Fruit fly (Drosophila melanogaster) Kc167 (cell line): ENCODE data around the gene SLIRP1.

ENCODE experiments used
- Sin3A ChIP-seq: fragments of >200 bp; optimal IDR thresholded peaks from 2 replicates; lab custom pipeline; 2018; ENCODE audit warnings: missing external identifiers
- psq ChIP-seq: fragments of >200 bp; optimal IDR thresholded peaks from 2 replicates; lab custom pipeline; 2017; ENCODE audit warnings: missing external identifiers
- ttk ChIP-seq: sonication (Bioruptor generic); optimal IDR thresholded peaks from 2 replicates; lab custom pipeline; 2017; ENCODE audit warnings: missing external identifiers

DNA sequence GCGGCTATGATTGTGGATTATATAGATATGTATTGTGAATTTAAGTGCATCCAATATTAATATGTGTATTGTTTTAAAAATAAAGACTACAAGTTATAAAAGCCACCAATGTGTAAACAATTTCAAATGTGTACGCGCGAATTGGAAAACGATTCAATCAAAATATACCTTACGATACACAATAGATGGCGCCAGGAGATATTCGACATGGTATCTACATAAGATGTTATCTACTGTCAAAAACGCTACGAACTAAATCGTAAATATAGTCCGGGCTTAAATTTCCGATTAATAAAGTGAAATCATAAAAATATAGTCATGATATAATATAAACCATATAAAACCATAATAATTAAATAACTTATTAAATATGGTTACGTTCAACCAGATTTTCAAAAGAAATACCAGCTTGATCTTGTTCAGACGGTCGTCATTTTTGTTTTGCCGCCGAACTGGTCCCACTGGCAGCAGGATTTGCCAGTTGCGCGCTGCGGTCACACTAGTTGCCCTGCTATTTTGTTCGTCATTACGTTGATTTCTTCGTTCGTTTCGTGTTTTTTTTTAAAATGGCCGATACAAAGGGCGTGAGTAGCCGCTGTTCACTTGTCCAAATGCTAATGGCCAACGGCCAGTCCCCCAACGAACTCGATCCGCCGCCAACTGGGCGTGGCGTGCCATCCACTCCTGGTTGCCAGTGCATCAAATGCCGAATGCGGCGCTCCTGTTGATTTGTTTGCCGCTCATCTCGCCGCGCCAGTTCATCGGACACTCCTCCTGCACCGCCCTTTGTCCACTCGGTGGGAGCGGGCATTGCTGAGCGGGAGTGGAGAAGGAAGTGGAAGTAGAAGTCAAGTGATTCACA, 38.9 kb upstream of the SLIRP1 start, which contains the start of gene Septin1:
- no peak for TF ChIP-seq psq
- no peak for TF ChIP-seq Sin3A (lab: Kevin White, UChicago)
- no peak for TF ChIP-seq ttk
